Fruit fly (Drosophila melanogaster) Kc167 (cell line): ENCODE measurements around the gene GstD9.

Source experiments
- Myc ChIP-seq: fragments of >200 bp; optimal IDR thresholded peaks from 2 replicates; lab custom pipeline; 2017; ENCODE audit warnings: missing external identifiers
- psq ChIP-seq: fragments of >200 bp; optimal IDR thresholded peaks from 2 replicates; lab custom pipeline; 2017; ENCODE audit warnings: missing external identifiers
- ttk ChIP-seq: sonication (Bioruptor generic); optimal IDR thresholded peaks from 2 replicates; lab custom pipeline; 2017; ENCODE audit warnings: missing external identifiers

DNA sequence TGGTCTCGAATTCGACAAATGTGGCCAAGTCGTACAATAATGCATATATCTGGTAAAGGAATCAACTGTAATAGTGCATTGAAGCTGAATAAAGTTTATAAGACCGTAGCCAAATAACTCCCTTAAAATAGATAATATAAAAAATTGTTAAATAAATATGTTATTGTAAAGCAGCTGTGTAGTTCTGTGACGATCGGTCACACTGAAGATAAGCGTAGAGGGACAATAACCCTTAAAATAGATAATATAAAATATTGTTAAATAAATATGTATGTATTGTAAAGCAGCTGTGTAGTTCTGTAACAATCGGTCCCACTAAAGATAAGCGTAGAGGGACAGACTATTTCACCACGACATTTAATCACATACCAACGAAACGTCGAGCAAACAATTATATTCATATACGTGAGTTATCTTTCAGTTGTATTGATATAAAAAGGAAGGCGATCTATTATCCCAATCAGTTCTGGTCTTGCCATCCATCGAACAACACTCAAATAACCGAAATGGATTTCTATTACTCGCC lies 8.0 kb upstream of the GstD9 start, which contains the start of gene GstD5:
- TF ChIP-seq ttk (lab: Kevin White, UChicago): no peak
- no peak for TF ChIP-seq Myc (lab: Kevin White, UChicago)
- TF ChIP-seq psq (lab: Kevin White, UChicago): no peak
